Worm (Caenorhabditis elegans) whole organism, late embryonic: ENCODE results near the gene sre-15.

Experiments used
- ama-1 ChIP-seq: fragments of 150-350 bp; optimal IDR thresholded peaks from 2 replicates; lab custom pipeline; 2014
- dve-1 ChIP-seq: sonication (generic microtip); optimal IDR thresholded peaks from 2 replicates; lab custom pipeline; 2017; ENCODE audit warnings: antibody characterized with exemption, mild to moderate bottlenecking, missing genetic modification characterization, missing compliant biosample characterization
- pha-4 ChIP-seq: fragments of 150-350 bp; optimal IDR thresholded peaks from 2 replicates; lab custom pipeline; 2018; ENCODE audit warnings: missing biosample characterization, missing genetic modification reagents, missing genetic modification characterization

DNA sequence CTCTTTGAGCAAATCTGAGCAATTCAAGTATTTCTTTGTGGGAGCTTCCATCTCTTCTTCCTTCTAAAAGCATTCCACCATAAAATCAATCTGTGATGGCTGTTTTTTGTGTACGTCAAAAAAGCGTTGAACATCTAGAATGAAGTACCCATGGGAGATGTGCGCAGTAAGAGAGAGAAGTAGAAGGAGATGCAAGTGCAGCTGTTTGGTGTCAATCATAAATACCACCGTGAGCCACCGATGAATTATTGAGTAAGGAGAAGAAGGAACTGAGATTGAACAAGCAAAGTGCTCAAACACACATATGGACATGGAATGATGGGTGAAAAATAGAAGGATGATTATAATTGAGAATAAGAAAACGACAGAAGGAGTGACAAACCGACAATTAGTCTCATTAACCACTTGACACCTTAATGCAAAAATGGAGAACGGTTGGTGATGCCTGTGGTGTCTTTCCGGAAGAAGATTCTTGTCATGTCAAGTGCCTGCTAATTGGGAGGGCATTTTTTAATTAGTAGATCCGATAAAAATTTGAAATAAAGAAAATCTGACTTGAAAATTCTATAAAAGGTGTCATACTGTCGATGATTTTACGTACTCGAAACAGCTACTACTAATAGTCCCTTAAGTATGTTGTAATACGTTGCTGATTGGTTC lies 52.4 kb downstream of the sre-15 start:
- TF ChIP-seq dve-1 (tag; lab: Kevin White, UChicago), result no peak
- TF ChIP-seq pha-4, result no peak
- no peak for TF ChIP-seq ama-1 (lab: Kevin White, UChicago)
